Fruit fly (Drosophila melanogaster) ovary, adult (tissue): ENCODE measurements around the gene CG7065.
A peak's percentile ranks its signal among the peaks of the same experiment; 100 is the strongest.

Experiments used
- CG17801 ChIP-seq: fragments of 200-800 bp; optimal IDR thresholded peaks from 2 replicates; lab custom pipeline; 2019; ENCODE audit warnings: missing biosample characterization, mild to moderate bottlenecking, missing genetic modification characterization, moderate library complexity; ENCODE audit not compliant: partially characterized antibody

Gene CG7065

DNA sequence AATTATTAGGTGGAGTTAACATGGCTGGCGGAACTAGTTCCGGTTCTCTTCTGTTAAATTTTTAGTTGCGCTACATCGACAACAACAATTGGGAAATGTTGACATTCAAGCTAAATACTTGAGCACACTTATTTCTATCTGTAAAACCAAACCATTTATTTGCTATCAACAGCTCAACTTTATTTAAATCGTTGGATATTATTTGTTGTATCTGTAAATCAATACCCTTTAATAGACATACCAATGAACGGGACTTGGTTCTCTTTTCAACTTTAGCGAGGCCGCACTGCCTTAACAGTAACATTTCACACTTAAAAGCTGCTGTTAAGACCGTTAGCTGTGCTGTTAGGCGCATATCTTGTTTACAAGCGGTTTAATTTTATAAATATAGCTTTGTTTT, 51.3 kb downstream of the CG7065 start, which contains the start of gene CG12106:
Gene CG12106, plus strand, starts transcription at position 295 of the 400 bp plus-strand sequence.
- TF ChIP-seq CG17801 (GFP tag; lab: Kevin White, UChicago): peak; percentile 70

DNA sequence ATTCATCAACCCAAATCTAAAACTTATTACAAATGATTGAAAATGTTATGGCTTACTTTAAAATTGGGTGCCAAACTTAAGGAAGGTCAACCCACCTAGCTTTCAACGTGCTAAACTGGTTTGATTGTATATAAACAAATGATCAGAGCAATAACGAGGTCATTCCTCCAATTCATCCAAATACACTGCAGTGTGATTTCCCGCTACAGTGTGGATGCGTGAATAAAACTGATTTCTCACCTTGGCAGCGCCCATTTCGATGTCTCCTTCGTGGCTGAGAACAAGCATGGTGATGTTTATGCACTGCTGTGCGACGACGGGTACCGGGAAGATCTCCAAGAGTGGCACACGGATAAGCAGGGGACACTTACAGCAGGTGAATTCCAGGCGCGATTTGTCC, 53.0 kb downstream of the CG7065 start:
- no peak for TF ChIP-seq CG17801 (GFP tag; lab: Kevin White, UChicago)

DNA sequence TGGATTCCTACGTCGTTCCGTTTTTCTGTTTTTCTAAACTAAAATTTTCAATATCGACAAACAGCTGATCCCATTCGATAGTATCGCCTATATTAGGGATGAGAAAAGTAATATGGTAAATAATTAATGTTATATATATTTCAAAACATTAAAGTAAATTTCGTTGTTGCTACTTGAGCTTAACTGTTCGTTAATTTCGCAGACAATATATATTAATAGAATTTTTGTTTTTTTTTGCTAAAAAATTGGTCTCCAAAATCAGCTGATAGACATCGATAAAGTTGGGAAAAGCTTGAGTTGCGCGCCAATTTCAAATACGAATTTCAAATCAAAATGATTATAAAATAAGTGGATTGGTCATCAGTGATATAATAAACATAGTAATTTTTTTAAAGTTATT, 54.1 kb downstream of the CG7065 start, which contains the start of gene CG12118:
Gene CG12118, minus strand, starts transcription at position 53 of the 400 bp plus-strand sequence.
- peak; percentile 89 for TF ChIP-seq CG17801 (GFP tag; lab: Kevin White, UChicago)
